Worm (Caenorhabditis elegans) whole organism, L4 larva: ENCODE measurements around the gene mdt-22.

Experiments
- F10B5.3 ChIP-seq: sonication (generic microtip); optimal IDR thresholded peaks from 2 replicates; lab custom pipeline; 2016; ENCODE audit warnings: mild to moderate bottlenecking, missing genetic modification characterization, missing compliant biosample characterization
- F26F4.8 ChIP-seq: fragments of 200-800 bp; sonication (Bioruptor generic); conservative IDR thresholded peaks from 2 replicates; pipeline ENCODE4 v1.3.6; 2022; ENCODE audit warnings: missing genetic modification characterization, missing compliant biosample characterization
- T20F7.1 ChIP-seq: fragments of 200-800 bp; sonication (Bioruptor generic); optimal IDR thresholded peaks from 2 replicates; lab custom pipeline; 2018; ENCODE audit warnings: mild to moderate bottlenecking, missing genetic modification characterization, missing compliant biosample characterization
- ZK546.5 ChIP-seq, 2 experiments: sonication (generic microtip); optimal IDR thresholded peaks; 2 replicates each; lab custom pipeline; 2017; ENCODE audit warnings: missing biosample characterization in 2 of 2, missing genetic modification characterization in 2 of 2
- aha-1 ChIP-seq: fragments of 150-350 bp; peaks from one replicate; lab custom pipeline; 2014; ENCODE audit warnings: missing biosample characterization, missing genetic modification characterization
- aly-2 ChIP-seq: sonication (generic microtip); optimal IDR thresholded peaks from 2 replicates; lab custom pipeline; 2018; ENCODE audit warnings: missing biosample characterization, missing genetic modification characterization
- ama-1 ChIP-seq: fragments of 150-350 bp; optimal IDR thresholded peaks from 2 replicates; lab custom pipeline; 2014; ENCODE audit warnings: inconsistent platforms, mixed read lengths
- ceh-20 ChIP-seq: fragments of 200-800 bp; sonication (Bioruptor generic); IDR thresholded peaks from 2 replicates; pipeline ENCODE4 v1.3.6; 2022; ENCODE audit warnings: missing genetic modification reagents, missing genetic modification characterization, missing compliant biosample characterization
- ces-1 ChIP-seq: fragments of 150-350 bp; sonication (generic microtip); optimal IDR thresholded peaks from 4 replicates; lab custom pipeline; 2014; ENCODE audit warnings: missing biosample characterization, missing genetic modification reagents, missing genetic modification characterization
- daf-12 ChIP-seq: fragments of 150-350 bp; optimal IDR thresholded peaks from 2 replicates; lab custom pipeline; 2014; ENCODE audit warnings: missing biosample characterization, missing genetic modification reagents, missing genetic modification characterization
- daf-19 ChIP-seq: fragments of 200-800 bp; sonication (Bioruptor generic); conservative IDR thresholded peaks from 2 replicates; pipeline ENCODE4 v1.3.6; 2022; ENCODE audit warnings: missing genetic modification characterization, missing compliant biosample characterization
- dmd-6 ChIP-seq: fragments of 200-800 bp; sonication (Bioruptor generic); IDR thresholded peaks from 2 replicates; pipeline ENCODE4 v1.3.6; 2022; ENCODE audit warnings: missing genetic modification reagents, missing genetic modification characterization, missing compliant biosample characterization
- dmd-8 ChIP-seq: fragments of 200-800 bp; sonication (Bioruptor generic); IDR thresholded peaks from 2 replicates; pipeline ENCODE4 v1.3.6; 2022; ENCODE audit warnings: missing genetic modification characterization, missing compliant biosample characterization
- dmd-9 ChIP-seq: fragments of 200-800 bp; sonication (Bioruptor generic); IDR thresholded peaks from 2 replicates; pipeline ENCODE4 v1.3.6; 2022; ENCODE audit warnings: missing genetic modification reagents, missing genetic modification characterization, missing compliant biosample characterization
- hlh-11 ChIP-seq: fragments of 200-800 bp; sonication (Bioruptor generic); optimal IDR thresholded peaks from 2 replicates; lab custom pipeline; 2018; ENCODE audit warnings: mild to moderate bottlenecking, missing genetic modification characterization, missing compliant biosample characterization
- hlh-30 ChIP-seq: sonication (generic microtip); optimal IDR thresholded peaks from 2 replicates; lab custom pipeline; 2017; ENCODE audit warnings: antibody characterized with exemption, mild to moderate bottlenecking, missing genetic modification characterization, missing compliant biosample characterization; ENCODE audit not compliant: insufficient read depth
- lin-1 ChIP-seq: fragments of 200-800 bp; sonication (Bioruptor generic); IDR thresholded peaks from 2 replicates; pipeline ENCODE4 v1.3.6; 2022; ENCODE audit warnings: missing genetic modification reagents, missing genetic modification characterization, missing compliant biosample characterization
- lin-13 ChIP-seq: fragments of 150-350 bp; optimal IDR thresholded peaks from 2 replicates; lab custom pipeline; 2014; ENCODE audit warnings: missing biosample characterization, missing genetic modification reagents, missing genetic modification characterization
- lin-15B ChIP-seq: fragments of 150-350 bp; sonication (generic microtip); optimal IDR thresholded peaks from 3 replicates; lab custom pipeline; 2014; ENCODE audit warnings: missing biosample characterization, missing genetic modification characterization
- madf-9 ChIP-seq: fragments of 200-800 bp; sonication (Bioruptor generic); conservative IDR thresholded peaks from 2 replicates; pipeline ENCODE4 v1.3.6; 2022; ENCODE audit warnings: missing genetic modification reagents, missing genetic modification characterization, missing compliant biosample characterization
- mdl-1 ChIP-seq, 2 experiments: fragments of 150-350 bp in 1 of 2; sonication (generic microtip) in 1 of 2; optimal IDR thresholded peaks; 2 replicates each; lab custom pipeline; 2014 to 2017; ENCODE audit warnings: missing biosample characterization in 2 of 2, missing genetic modification characterization in 2 of 2
- mxl-2 ChIP-seq: fragments of 200-800 bp; sonication (Bioruptor generic); conservative IDR thresholded peaks from 2 replicates; pipeline ENCODE4 v1.3.6; 2022; ENCODE audit warnings: missing genetic modification reagents, missing genetic modification characterization, missing compliant biosample characterization
- mxl-3 ChIP-seq: fragments of 200-800 bp; sonication (Bioruptor generic); optimal IDR thresholded peaks from 2 replicates; lab custom pipeline; 2018; ENCODE audit warnings: mild to moderate bottlenecking, missing genetic modification characterization, missing compliant biosample characterization
- nhr-111 ChIP-seq: fragments of 200-800 bp; sonication (Bioruptor generic); optimal IDR thresholded peaks from 2 replicates; lab custom pipeline; 2018; ENCODE audit warnings: mild to moderate bottlenecking, missing genetic modification characterization, missing compliant biosample characterization
- nhr-41 ChIP-seq: fragments of 200-800 bp; sonication (Bioruptor generic); IDR thresholded peaks from 2 replicates; pipeline ENCODE4 v1.3.6; 2022; ENCODE audit warnings: missing genetic modification reagents, missing genetic modification characterization, missing compliant biosample characterization
- pha-4 ChIP-seq, 2 experiments: fragments of 150-350 bp in 1 of 2; fragments of 200-800 bp in 1 of 2; sonication (Bioruptor generic) in 1 of 2; IDR thresholded peaks in 1 of 2; optimal IDR thresholded peaks in 1 of 2; 2 replicates each; pipeline versions ENCODE4 v1.3.6 to Lab custom; 2014 to 2022; ENCODE audit warnings: missing genetic modification characterization in 2 of 2, missing genetic modification reagents in 2 of 2, missing biosample characterization in 1 of 2, missing compliant biosample characterization in 1 of 2
- php-3 ChIP-seq: fragments of 200-800 bp; sonication (Bioruptor generic); IDR thresholded peaks from 2 replicates; pipeline ENCODE4 v1.3.6; 2022; ENCODE audit warnings: missing genetic modification reagents, missing genetic modification characterization, missing compliant biosample characterization
- sdz-12 ChIP-seq: fragments of 200-800 bp; sonication (Bioruptor generic); optimal IDR thresholded peaks from 2 replicates; lab custom pipeline; 2018; ENCODE audit warnings: mild to moderate bottlenecking, missing genetic modification characterization, missing compliant biosample characterization
- set-16 ChIP-seq: fragments of 200-800 bp; sonication (Bioruptor generic); IDR thresholded peaks from 2 replicates; pipeline ENCODE4 v1.3.6; 2022; ENCODE audit warnings: missing genetic modification reagents, missing genetic modification characterization, missing compliant biosample characterization
- snpc-4 ChIP-seq: fragments of 150-350 bp; optimal IDR thresholded peaks from 2 replicates; lab custom pipeline; 2014; ENCODE audit warnings: missing biosample characterization, missing genetic modification characterization
- spr-3 ChIP-seq: fragments of 200-800 bp; sonication (Bioruptor generic); optimal IDR thresholded peaks from 2 replicates; lab custom pipeline; 2018; ENCODE audit warnings: mild to moderate bottlenecking, missing genetic modification characterization, missing compliant biosample characterization
- tra-1 ChIP-seq: fragments of 200-800 bp; sonication (Bioruptor generic); IDR thresholded peaks from 2 replicates; pipeline ENCODE4 v1.3.6; 2022; ENCODE audit warnings: missing genetic modification reagents, missing genetic modification characterization, missing compliant biosample characterization
- unc-62 ChIP-seq, 3 experiments: fragments of 150-350 bp in 1 of 3; sonication (generic microtip); optimal IDR thresholded peaks in 2 of 3; peaks in 1 of 3; 1 replicate in 1 of 3; 2 replicates in 2 of 3; lab custom pipeline; 2014 to 2017; ENCODE audit warnings: missing biosample characterization in 3 of 3, missing genetic modification characterization in 3 of 3, missing genetic modification reagents in 3 of 3, missing genotype in 1 of 3
- zfp-2 ChIP-seq: sonication (generic microtip); optimal IDR thresholded peaks from 2 replicates; lab custom pipeline; 2016; ENCODE audit warnings: mild to moderate bottlenecking, missing genetic modification characterization, missing compliant biosample characterization
- zip-11 ChIP-seq: fragments of 200-800 bp; sonication (Bioruptor generic); IDR thresholded peaks from 2 replicates; pipeline ENCODE4 v1.3.6; 2022; ENCODE audit warnings: missing genetic modification characterization, missing compliant biosample characterization

Gene mdt-22

DNA sequence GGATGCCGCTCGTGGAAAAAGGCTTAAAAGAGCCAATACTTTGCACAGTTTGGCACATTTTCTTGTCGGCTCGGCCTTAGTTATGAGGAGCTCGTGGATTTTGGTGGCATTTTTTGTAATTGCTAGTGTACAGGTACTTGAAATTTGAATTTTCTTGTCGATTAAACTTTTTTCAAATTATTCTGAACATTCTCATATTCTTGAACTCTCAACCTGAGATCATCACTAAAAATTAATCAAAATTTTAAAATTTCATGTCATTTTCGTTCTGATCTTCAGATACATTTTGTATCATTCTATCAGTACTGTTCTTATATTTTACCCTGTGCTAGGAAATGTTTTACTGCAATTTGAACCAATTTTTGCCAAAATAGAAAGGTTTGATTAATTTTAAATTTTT is 20.4 kb downstream of the mdt-22 start, which contains the start of gene idpp-4:
Gene idpp-4 (plus strand): TSS at position 51 of the 400 bp plus-strand sequence.
- TF ChIP-seq F10B5.3 (tag; lab: Kevin White, UChicago) (no peak), unc-62 (GFP tag; optimal IDR thresholded peaks at IDR 0.05 in 1 of 2; lab: Kevin White, UChicago) (peak in 1 of 2 experiments; percentile 93), unc-62 (tag; optimal IDR thresholded peaks at IDR 0.05; lab: Kevin White, UChicago) (no peak)

DNA sequence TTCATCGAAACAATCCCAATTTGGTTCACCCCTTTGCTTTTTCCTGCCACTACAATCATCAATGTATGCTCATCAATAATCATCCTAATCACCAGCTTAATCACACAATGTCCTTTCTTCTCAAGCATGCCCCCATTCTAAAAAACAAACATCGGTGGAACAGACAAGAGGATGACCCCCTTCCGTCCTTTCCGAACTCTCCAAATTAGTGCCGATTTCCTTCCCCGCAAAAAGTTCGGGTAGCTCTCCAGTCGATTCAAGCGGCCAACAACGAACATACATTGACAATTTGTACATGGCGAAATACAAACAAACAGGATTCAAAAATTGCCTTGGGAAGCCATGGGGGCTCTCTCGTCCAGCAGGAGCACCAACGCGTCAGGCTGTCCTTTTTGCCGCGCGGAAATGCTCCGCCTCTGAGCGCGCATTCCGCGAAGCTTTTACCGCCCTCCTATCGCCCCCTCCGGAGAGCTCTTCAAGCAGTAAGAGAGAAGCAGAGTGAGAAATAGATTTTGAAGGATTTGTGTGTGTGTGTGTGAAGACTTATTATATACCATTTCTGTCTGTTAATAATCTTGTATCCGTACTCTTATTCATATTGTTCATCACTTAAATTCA is 24.7 kb downstream of the mdt-22 start, which contains the start of gene appg-1:
Gene appg-1 (plus strand): TSS at position 427 of the 618 bp plus-strand sequence.
- peak; percentile 86 for TF ChIP-seq set-16 (GFP tag; lab: Robert Waterston, UW)
- TF ChIP-seq pha-4 (GFP tag; IDR thresholded peaks at IDR 0.05; lab: Robert Waterston, UW) = no peak
- no peak for TF ChIP-seq pha-4 (tag; optimal IDR thresholded peaks at IDR 0.05; lab: Kevin White, UChicago)
- 0 out of 2 replicates have a peak, but pooled peaks have one; percentile 5 for TF ChIP-seq F26F4.8 (GFP tag; lab: Robert Waterston, UW)
- TF ChIP-seq spr-3 = peak; percentile 3
- no peak for TF ChIP-seq lin-15B (tag; lab: Kevin White, UChicago)
- no peak for TF ChIP-seq zfp-2 (tag; lab: Kevin White, UChicago)
- 0 out of 2 replicates have a peak, but pooled peaks have one; percentile 6 for TF ChIP-seq madf-9 (GFP tag; lab: Robert Waterston, UW)
- TF ChIP-seq aha-1 (tag; lab: Kevin White, UChicago) = peak; percentile 91
- 0 out of 2 replicates have a peak, but pooled peaks have one; percentile 34 for TF ChIP-seq dmd-8 (GFP tag; lab: Robert Waterston, UW)
- TF ChIP-seq hlh-11 = no peak
- no peak for TF ChIP-seq F10B5.3 (tag; lab: Kevin White, UChicago)
- no peak for TF ChIP-seq ces-1 (GFP tag; lab: Kevin White, UChicago)
- no peak for TF ChIP-seq ama-1 (lab: Kevin White, UChicago)

DNA sequence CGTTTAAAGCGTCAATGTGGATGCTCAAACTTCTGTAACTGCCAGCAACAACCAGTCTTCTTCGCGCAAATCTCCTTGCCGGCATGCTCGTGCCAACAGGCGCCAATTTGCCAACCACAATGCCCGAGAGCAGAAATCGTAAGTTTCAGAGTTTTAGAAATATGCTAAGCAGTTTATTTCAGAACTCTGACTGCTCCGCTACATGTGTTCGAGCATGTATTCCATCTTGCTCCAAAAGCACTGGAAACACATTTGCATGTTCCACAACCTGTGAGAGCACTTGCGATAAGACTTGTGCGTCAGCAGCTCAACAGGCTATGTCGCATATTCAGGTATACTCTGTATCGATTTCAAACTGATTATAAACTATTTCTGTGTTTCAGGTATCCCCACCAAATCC is 28.7 kb downstream of the mdt-22 start:
- TF ChIP-seq ceh-20 (GFP tag; lab: Robert Waterston, UW) (no peak), lin-1 (GFP tag; lab: Robert Waterston, UW) (no peak), nhr-111 (GFP tag; lab: Kevin White, UChicago) (no peak), ZK546.5 (tag; optimal IDR thresholded peaks at IDR 0.05; lab: Kevin White, UChicago) (no peak), aha-1 (tag; lab: Kevin White, UChicago) (peak; percentile 92)

DNA sequence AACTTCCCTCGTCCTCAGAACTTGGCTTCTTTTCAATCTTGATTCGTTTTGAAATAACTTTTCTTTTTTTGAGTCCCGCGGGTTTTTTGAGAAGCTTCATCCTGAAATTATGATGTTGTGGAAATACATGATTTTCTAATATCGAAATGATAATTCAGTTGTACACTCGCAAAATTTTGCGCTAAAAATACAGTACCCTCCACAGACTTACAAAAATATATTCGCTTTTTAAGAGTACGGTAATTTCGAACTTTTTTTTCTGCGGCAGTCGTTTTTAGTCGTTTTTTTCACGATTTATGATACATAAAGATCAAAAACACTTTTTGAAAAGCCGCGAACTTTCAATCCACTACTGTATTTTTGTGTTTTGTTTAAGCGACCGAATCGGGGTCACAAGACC is 44.0 kb downstream of the mdt-22 start, which contains the start of gene pro-2:
Gene pro-2 (minus strand): TSS at position 101 of the 400 bp plus-strand sequence.
- TF ChIP-seq aly-2 (tag; lab: Kevin White, UChicago) (no peak), php-3 (no peak), mxl-2 (GFP tag; lab: Robert Waterston, UW) (no peak), dmd-9 (GFP tag; lab: Robert Waterston, UW) (no peak), zip-11 (GFP tag; lab: Robert Waterston, UW) (no peak), mxl-3 (GFP tag; lab: Kevin White, UChicago) (no peak), tra-1 (no peak), mdl-1 (tag; optimal IDR thresholded peaks at IDR 0.05; lab: Kevin White, UChicago) (no peak), madf-9 (GFP tag; lab: Robert Waterston, UW) (no peak)
- TF ChIP-seq, all 104 proteins: peak for 0

DNA sequence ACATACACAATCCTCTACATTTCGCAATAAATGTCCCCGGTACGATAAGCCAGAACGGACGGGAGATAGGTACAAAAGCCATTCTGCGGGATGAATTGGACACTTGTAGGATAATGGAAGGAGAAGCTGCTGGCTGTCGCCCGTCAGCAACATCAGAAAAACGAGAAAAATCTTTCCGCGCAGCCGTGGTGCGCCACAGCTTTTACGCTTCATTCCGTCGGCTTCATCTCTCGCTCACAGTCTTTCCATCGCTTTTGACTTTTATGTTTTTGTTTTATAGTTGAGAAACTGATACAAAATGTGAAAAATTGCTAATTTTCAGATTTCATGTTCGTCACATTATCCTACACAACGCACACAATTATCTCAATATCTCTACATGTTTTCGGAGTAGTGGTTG is 45.1 kb downstream of the mdt-22 start, which contains the start of gene C07E3.10:
Gene C07E3.10 (plus strand): TSS at position 301 of the 400 bp plus-strand sequence.
- TF ChIP-seq nhr-41 (no peak), lin-15B (tag; lab: Kevin White, UChicago) (no peak), nhr-111 (GFP tag; lab: Kevin White, UChicago) (no peak), T20F7.1 (no peak), daf-12 (tag; lab: Kevin White, UChicago) (no peak), snpc-4 (tag; lab: Kevin White, UChicago) (no peak), aly-2 (tag; lab: Kevin White, UChicago) (no peak), lin-13 (GFP tag; lab: Kevin White, UChicago) (no peak), hlh-30 (tag; lab: Kevin White, UChicago) (no peak), dmd-6 (GFP tag; lab: Robert Waterston, UW) (no peak), sdz-12 (GFP tag; lab: Kevin White, UChicago) (no peak), daf-19 (GFP tag; lab: Robert Waterston, UW) (no peak), F10B5.3 (tag; lab: Kevin White, UChicago) (no peak)
